Fruit fly (Drosophila melanogaster) whole organism, embryonic: Measurements from ENCODE around the gene CG17816.

Experiments
- CG12299 ChIP-seq: fragments of 200-800 bp; sonication (Bioruptor generic); optimal IDR thresholded peaks from 2 replicates; lab custom pipeline; 2018; ENCODE audit warnings: missing biosample characterization, mild to moderate bottlenecking, missing genetic modification characterization
- CG2678 ChIP-seq: fragments of 200-800 bp; sonication (Bioruptor generic); optimal IDR thresholded peaks from 3 replicates; lab custom pipeline; 2019; ENCODE audit warnings: missing biosample characterization, mild to moderate bottlenecking, missing genetic modification characterization, moderate library complexity
- CG30020 ChIP-seq: fragments of 200-800 bp; optimal IDR thresholded peaks from 2 replicates; lab custom pipeline; 2019; ENCODE audit warnings: missing biosample characterization, mild to moderate bottlenecking, missing genetic modification characterization, moderate library complexity
- CG33557 ChIP-seq: fragments of 200-800 bp; sonication (Bioruptor generic); optimal IDR thresholded peaks from 2 replicates; lab custom pipeline; 2019; ENCODE audit warnings: missing biosample characterization, mild to moderate bottlenecking, missing genetic modification characterization, moderate library complexity
- Scr ChIP-seq: fragments of 200-800 bp; sonication (Bioruptor generic); IDR thresholded peaks from 2 replicates; pipeline ENCODE4 v1.3.6; 2022; ENCODE audit warnings: missing biosample characterization, missing genetic modification characterization; ENCODE audit not compliant: partially characterized antibody
- nerfin-1 ChIP-seq: fragments of 200-800 bp; sonication (Bioruptor generic); optimal IDR thresholded peaks from 3 replicates; lab custom pipeline; 2019; ENCODE audit warnings: missing biosample characterization, mild to moderate bottlenecking, missing genetic modification characterization, moderate library complexity
- org-1 ChIP-seq: fragments of 200-800 bp; sonication (Bioruptor generic); optimal IDR thresholded peaks from 2 replicates; lab custom pipeline; 2017; ENCODE audit warnings: missing biosample characterization, missing genetic modification characterization

dm6 chr3R:7926354-7926753 is 39.8 kb upstream of the CG17816 start:
- no peak for TF ChIP-seq CG12299 (tag; lab: Kevin White, UChicago)
- no peak for TF ChIP-seq nerfin-1 (tag; lab: Kevin White, UChicago)
- TF ChIP-seq org-1 (GFP tag; lab: Kevin White, UChicago): no peak
- TF ChIP-seq CG2678: no peak
- TF ChIP-seq CG33557 (GFP tag; lab: Kevin White, UChicago): no peak
- TF ChIP-seq CG30020 (tag; lab: Kevin White, UChicago): no peak
- no peak for TF ChIP-seq Scr (GFP tag; lab: Robert Waterston, UW)
